Worm (Caenorhabditis elegans) whole organism, L1 larva: Measurements from ENCODE around the gene F49C12.3.

Experiments
- ama-1 ChIP-seq: fragments of 150-350 bp; optimal IDR thresholded peaks from 2 replicates; lab custom pipeline; 2014
- ceh-63 ChIP-seq: fragments of 200-800 bp; sonication (Bioruptor generic); optimal IDR thresholded peaks from 2 replicates; lab custom pipeline; 2018; ENCODE audit warnings: mild to moderate bottlenecking, missing genetic modification characterization, missing compliant biosample characterization
- ceh-82 ChIP-seq, 3 experiments: fragments of 150-350 bp in 1 of 3; sonication (generic microtip) in 2 of 3; optimal IDR thresholded peaks; 2 replicates each; lab custom pipeline; 2014 to 2017; ENCODE audit warnings: missing biosample characterization in 3 of 3, missing genetic modification characterization in 3 of 3
- egl-27 ChIP-seq, 2 experiments: fragments of 150-350 bp in 1 of 2; sonication (generic microtip); optimal IDR thresholded peaks; 3 replicates each; lab custom pipeline; 2017 to 2018; ENCODE audit warnings: missing biosample characterization in 2 of 2, missing genetic modification characterization in 2 of 2, missing genetic modification reagents in 2 of 2
- elt-2 ChIP-seq: sonication (generic microtip); optimal IDR thresholded peaks from 2 replicates; lab custom pipeline; 2016; ENCODE audit warnings: missing genetic modification characterization, mild to moderate bottlenecking, inconsistent platforms, missing compliant biosample characterization, missing genetic modification reagents
- fos-1 ChIP-seq: fragments of 150-350 bp; optimal IDR thresholded peaks from 2 replicates; lab custom pipeline; 2014; ENCODE audit warnings: missing biosample characterization, missing genetic modification characterization
- hpl-2 ChIP-seq: fragments of 150-350 bp; optimal IDR thresholded peaks from 2 replicates; lab custom pipeline; 2014; ENCODE audit warnings: missing biosample characterization, missing genetic modification reagents, missing genetic modification characterization
- lin-39 ChIP-seq: fragments of 150-350 bp; optimal IDR thresholded peaks from 2 replicates; lab custom pipeline; 2014; ENCODE audit warnings: missing biosample characterization, missing genetic modification reagents, missing genetic modification characterization
- mab-9 ChIP-seq: fragments of 200-800 bp; sonication (Bioruptor generic); IDR thresholded peaks from 2 replicates; pipeline ENCODE4 v1.3.6; 2022; ENCODE audit warnings: missing genetic modification reagents, missing genetic modification characterization, missing compliant biosample characterization
- nhr-76 ChIP-seq: sonication (generic microtip); optimal IDR thresholded peaks from 2 replicates; lab custom pipeline; 2017; ENCODE audit warnings: missing biosample characterization, missing genetic modification characterization
- skn-1 ChIP-seq: fragments of 150-350 bp; optimal IDR thresholded peaks from 2 replicates; lab custom pipeline; 2014; ENCODE audit warnings: missing biosample characterization, missing genetic modification characterization
- snu-23 ChIP-seq: sonication (generic microtip); optimal IDR thresholded peaks from 2 replicates; lab custom pipeline; 2016; ENCODE audit warnings: missing genetic modification characterization, missing compliant biosample characterization
- tbx-2 ChIP-seq: sonication (generic microtip); optimal IDR thresholded peaks from 2 replicates; lab custom pipeline; 2016; ENCODE audit warnings: missing genetic modification characterization, missing compliant biosample characterization
- ztf-4 ChIP-seq: fragments of 150-350 bp; optimal IDR thresholded peaks from 2 replicates; lab custom pipeline; 2014; ENCODE audit warnings: missing biosample characterization, missing genetic modification characterization

ce11 chrIV:9258547-9258946 is 41.7 kb upstream of the F49C12.3 start:
- no peak for TF ChIP-seq snu-23 (GFP tag; lab: Kevin White, UChicago)
- TF ChIP-seq ztf-4 (tag; lab: Kevin White, UChicago) = no peak
- no peak for TF ChIP-seq elt-2 (tag; lab: Kevin White, UChicago)
- no peak for TF ChIP-seq mab-9
- no peak for TF ChIP-seq ceh-63 (GFP tag; lab: Kevin White, UChicago)
- TF ChIP-seq skn-1 (tag; lab: Kevin White, UChicago) = no peak
- no peak for TF ChIP-seq ceh-82 (tag; optimal IDR thresholded peaks at IDR 0.05; lab: Kevin White, UChicago)
- TF ChIP-seq ama-1 (lab: Kevin White, UChicago) = peak; percentile 11
- TF ChIP-seq nhr-76 = no peak
- TF ChIP-seq tbx-2 (tag; lab: Kevin White, UChicago) = no peak
- TF ChIP-seq hpl-2 (GFP tag; lab: Kevin White, UChicago) = no peak
- no peak for TF ChIP-seq egl-27 (tag; optimal IDR thresholded peaks at IDR 0.05; lab: Kevin White, UChicago)
- no peak for TF ChIP-seq lin-39
- TF ChIP-seq fos-1 (tag; lab: Kevin White, UChicago) = no peak
